Worm (Caenorhabditis elegans) whole organism, L4 larva: Measurements from ENCODE around the gene spon-1.

Source experiments
- D1046.2 ChIP-seq: fragments of 200-800 bp; sonication (Bioruptor generic); IDR thresholded peaks from 2 replicates; pipeline ENCODE4 v1.3.6; 2022; ENCODE audit warnings: missing genetic modification characterization, missing compliant biosample characterization
- F26F4.8 ChIP-seq: fragments of 200-800 bp; sonication (Bioruptor generic); conservative IDR thresholded peaks from 2 replicates; pipeline ENCODE4 v1.3.6; 2022; ENCODE audit warnings: missing genetic modification characterization, missing compliant biosample characterization
- F37D6.2 ChIP-seq: sonication (generic microtip); optimal IDR thresholded peaks from 2 replicates; lab custom pipeline; 2016; ENCODE audit warnings: mild to moderate bottlenecking, missing genetic modification characterization, missing compliant biosample characterization
- T26A8.4 ChIP-seq: fragments of 200-800 bp; sonication (Bioruptor generic); IDR thresholded peaks from 2 replicates; pipeline ENCODE4 v1.3.6; 2022; ENCODE audit warnings: missing genetic modification characterization, missing compliant biosample characterization
- Y48G9A.11 ChIP-seq: fragments of 200-800 bp; sonication (Bioruptor generic); IDR thresholded peaks from 2 replicates; pipeline ENCODE4 v1.3.6; 2022; ENCODE audit warnings: missing genetic modification reagents, missing genetic modification characterization, missing compliant biosample characterization
- Y5F2A.4 ChIP-seq: fragments of 200-800 bp; sonication (Bioruptor generic); optimal IDR thresholded peaks from 2 replicates; lab custom pipeline; 2018; ENCODE audit warnings: mild to moderate bottlenecking, missing genetic modification characterization, missing compliant biosample characterization
- aha-1 ChIP-seq: fragments of 150-350 bp; peaks from one replicate; lab custom pipeline; 2014; ENCODE audit warnings: missing biosample characterization, missing genetic modification characterization
- arid-1 ChIP-seq: fragments of 200-800 bp; sonication (Bioruptor generic); conservative IDR thresholded peaks from 2 replicates; pipeline ENCODE4 v1.3.6; 2022; ENCODE audit warnings: missing genetic modification reagents, missing genetic modification characterization, missing compliant biosample characterization
- attf-4 ChIP-seq: sonication (generic microtip); optimal IDR thresholded peaks from 3 replicates; lab custom pipeline; 2017; ENCODE audit warnings: missing biosample characterization, missing genetic modification characterization
- ceh-62 ChIP-seq: sonication (generic microtip); optimal IDR thresholded peaks from 2 replicates; lab custom pipeline; 2017; ENCODE audit warnings: missing biosample characterization, missing genetic modification characterization
- cey-2 ChIP-seq: sonication (generic microtip); optimal IDR thresholded peaks from 3 replicates; lab custom pipeline; 2017; ENCODE audit warnings: missing genetic modification characterization, mild to moderate bottlenecking, missing compliant biosample characterization, antibody characterized with exemption, borderline replicate concordance; ENCODE audit not compliant: insufficient read depth
- ctbp-1 ChIP-seq: fragments of 200-800 bp; sonication (Bioruptor generic); IDR thresholded peaks from 2 replicates; pipeline ENCODE4 v1.3.6; 2022; ENCODE audit warnings: missing genetic modification reagents, missing genetic modification characterization, missing compliant biosample characterization
- daf-19 ChIP-seq: fragments of 200-800 bp; sonication (Bioruptor generic); conservative IDR thresholded peaks from 2 replicates; pipeline ENCODE4 v1.3.6; 2022; ENCODE audit warnings: missing genetic modification characterization, missing compliant biosample characterization
- dmd-8 ChIP-seq: fragments of 200-800 bp; sonication (Bioruptor generic); IDR thresholded peaks from 2 replicates; pipeline ENCODE4 v1.3.6; 2022; ENCODE audit warnings: missing genetic modification characterization, missing compliant biosample characterization
- dpl-1 ChIP-seq: fragments of 150-350 bp; optimal IDR thresholded peaks from 2 replicates; lab custom pipeline; 2014; ENCODE audit warnings: missing biosample characterization, missing genetic modification reagents, missing genetic modification characterization
- egl-43 ChIP-seq: fragments of 200-800 bp; sonication (Bioruptor generic); IDR thresholded peaks from 2 replicates; pipeline ENCODE4 v1.3.6; 2022; ENCODE audit warnings: missing genetic modification reagents, missing genetic modification characterization, missing compliant biosample characterization
- hmg-1.1 ChIP-seq: fragments of 200-800 bp; sonication (Bioruptor generic); IDR thresholded peaks from 2 replicates; pipeline ENCODE4 v1.3.6; 2022; ENCODE audit warnings: missing genetic modification reagents, missing genetic modification characterization, missing compliant biosample characterization
- lin-15B ChIP-seq: fragments of 150-350 bp; sonication (generic microtip); optimal IDR thresholded peaks from 3 replicates; lab custom pipeline; 2014; ENCODE audit warnings: missing biosample characterization, missing genetic modification characterization
- lin-38 ChIP-seq: fragments of 200-800 bp; sonication (Bioruptor generic); IDR thresholded peaks from 2 replicates; pipeline ENCODE4 v1.3.6; 2022; ENCODE audit warnings: missing genetic modification reagents, missing genetic modification characterization, missing compliant biosample characterization
- lsy-2 ChIP-seq, 2 experiments: fragments of 150-350 bp in 1 of 2; sonication (generic microtip) in 1 of 2; optimal IDR thresholded peaks; 2 replicates each; lab custom pipeline; 2014 to 2017; ENCODE audit warnings: missing biosample characterization in 2 of 2, missing genetic modification characterization in 2 of 2
- mdt-29 ChIP-seq: fragments of 200-800 bp; sonication (Bioruptor generic); IDR thresholded peaks from 2 replicates; pipeline ENCODE4 v1.3.6; 2022; ENCODE audit warnings: missing genetic modification reagents, missing genetic modification characterization, missing compliant biosample characterization
- mes-2 ChIP-seq: sonication (generic microtip); optimal IDR thresholded peaks from 2 replicates; lab custom pipeline; 2016; ENCODE audit warnings: missing genotype, mild to moderate bottlenecking, missing genetic modification characterization, missing compliant biosample characterization; ENCODE audit not compliant: poor library complexity, severe bottlenecking
- mxl-2 ChIP-seq: fragments of 200-800 bp; sonication (Bioruptor generic); conservative IDR thresholded peaks from 2 replicates; pipeline ENCODE4 v1.3.6; 2022; ENCODE audit warnings: missing genetic modification reagents, missing genetic modification characterization, missing compliant biosample characterization
- nhr-11 ChIP-seq: fragments of 150-350 bp; optimal IDR thresholded peaks from 2 replicates; lab custom pipeline; 2014; ENCODE audit warnings: missing biosample characterization, missing genetic modification characterization
- nhr-25 ChIP-seq: sonication (generic microtip); optimal IDR thresholded peaks from 2 replicates; lab custom pipeline; 2017; ENCODE audit warnings: missing genetic modification characterization, mild to moderate bottlenecking, missing compliant biosample characterization, antibody characterized with exemption, moderate library complexity, borderline replicate concordance; ENCODE audit not compliant: insufficient read depth
- nhr-42 ChIP-seq: fragments of 200-800 bp; sonication (Bioruptor generic); IDR thresholded peaks from 2 replicates; pipeline ENCODE4 v1.3.6; 2022; ENCODE audit warnings: missing genetic modification characterization, missing compliant biosample characterization
- nhr-6 ChIP-seq: fragments of 150-350 bp; optimal IDR thresholded peaks from 2 replicates; lab custom pipeline; 2014; ENCODE audit warnings: missing biosample characterization, missing genetic modification characterization
- nhr-76 ChIP-seq: fragments of 150-350 bp; optimal IDR thresholded peaks from 2 replicates; lab custom pipeline; 2014; ENCODE audit warnings: missing biosample characterization, missing genetic modification characterization
- pha-4 ChIP-seq, 2 experiments: fragments of 150-350 bp in 1 of 2; fragments of 200-800 bp in 1 of 2; sonication (Bioruptor generic) in 1 of 2; IDR thresholded peaks in 1 of 2; optimal IDR thresholded peaks in 1 of 2; 2 replicates each; pipeline versions ENCODE4 v1.3.6 to Lab custom; 2014 to 2022; ENCODE audit warnings: missing genetic modification characterization in 2 of 2, missing genetic modification reagents in 2 of 2, missing biosample characterization in 1 of 2, missing compliant biosample characterization in 1 of 2
- set-16 ChIP-seq: fragments of 200-800 bp; sonication (Bioruptor generic); IDR thresholded peaks from 2 replicates; pipeline ENCODE4 v1.3.6; 2022; ENCODE audit warnings: missing genetic modification reagents, missing genetic modification characterization, missing compliant biosample characterization
- tra-1 ChIP-seq: fragments of 200-800 bp; sonication (Bioruptor generic); IDR thresholded peaks from 2 replicates; pipeline ENCODE4 v1.3.6; 2022; ENCODE audit warnings: missing genetic modification reagents, missing genetic modification characterization, missing compliant biosample characterization
- unc-130 ChIP-seq: sonication (generic microtip); optimal IDR thresholded peaks from 2 replicates; lab custom pipeline; 2016; ENCODE audit warnings: missing genetic modification reagents, missing genetic modification characterization, missing compliant biosample characterization
- vab-7 ChIP-seq: fragments of 200-800 bp; sonication (Bioruptor generic); IDR thresholded peaks from 2 replicates; pipeline ENCODE4 v1.3.6; 2022; ENCODE audit warnings: missing genetic modification reagents, missing genetic modification characterization, missing compliant biosample characterization
- zip-11 ChIP-seq: fragments of 200-800 bp; sonication (Bioruptor generic); IDR thresholded peaks from 2 replicates; pipeline ENCODE4 v1.3.6; 2022; ENCODE audit warnings: missing genetic modification characterization, missing compliant biosample characterization
- zip-2 ChIP-seq: fragments of 150-350 bp; optimal IDR thresholded peaks from 2 replicates; lab custom pipeline; 2014; ENCODE audit warnings: missing biosample characterization, missing genetic modification characterization
- ztf-7 ChIP-seq: fragments of 150-350 bp; optimal IDR thresholded peaks from 2 replicates; lab custom pipeline; 2014; ENCODE audit warnings: missing biosample characterization, missing genetic modification characterization

Gene spon-1

DNA sequence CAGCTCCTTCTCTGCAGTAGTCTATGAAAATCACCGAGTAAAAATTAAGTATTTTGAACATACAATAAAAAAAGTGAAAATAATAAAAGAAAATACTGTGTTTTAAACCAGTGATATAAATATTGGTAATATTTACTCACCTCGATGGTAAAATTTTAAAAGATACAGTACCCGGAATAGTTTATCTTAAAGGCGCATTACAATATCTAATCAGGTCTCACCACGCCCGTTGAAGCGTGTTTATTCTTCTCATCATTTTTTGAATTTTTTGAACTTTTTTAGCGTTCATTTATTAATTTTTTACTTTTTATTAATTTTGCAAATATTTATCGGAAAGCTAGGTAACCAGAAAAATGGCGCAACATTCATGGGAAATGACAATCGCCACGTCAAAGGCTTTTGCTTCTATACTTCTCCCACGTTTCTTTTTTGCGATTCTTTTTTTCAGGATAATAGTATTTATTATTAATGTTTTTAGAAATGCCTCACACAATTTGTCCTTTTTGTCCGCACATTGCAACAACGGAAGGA lies 5.5 kb downstream of the spon-1 start, which contains the start of gene F10E7.2:
F10E7.2 (plus strand) TSS at position 481 of the 531 bp plus-strand sequence.
- TF ChIP-seq unc-130, result peak; percentile 32
- TF ChIP-seq tra-1 (GFP tag; lab: Robert Waterston, UW), result no peak
- no peak for TF ChIP-seq nhr-6

DNA sequence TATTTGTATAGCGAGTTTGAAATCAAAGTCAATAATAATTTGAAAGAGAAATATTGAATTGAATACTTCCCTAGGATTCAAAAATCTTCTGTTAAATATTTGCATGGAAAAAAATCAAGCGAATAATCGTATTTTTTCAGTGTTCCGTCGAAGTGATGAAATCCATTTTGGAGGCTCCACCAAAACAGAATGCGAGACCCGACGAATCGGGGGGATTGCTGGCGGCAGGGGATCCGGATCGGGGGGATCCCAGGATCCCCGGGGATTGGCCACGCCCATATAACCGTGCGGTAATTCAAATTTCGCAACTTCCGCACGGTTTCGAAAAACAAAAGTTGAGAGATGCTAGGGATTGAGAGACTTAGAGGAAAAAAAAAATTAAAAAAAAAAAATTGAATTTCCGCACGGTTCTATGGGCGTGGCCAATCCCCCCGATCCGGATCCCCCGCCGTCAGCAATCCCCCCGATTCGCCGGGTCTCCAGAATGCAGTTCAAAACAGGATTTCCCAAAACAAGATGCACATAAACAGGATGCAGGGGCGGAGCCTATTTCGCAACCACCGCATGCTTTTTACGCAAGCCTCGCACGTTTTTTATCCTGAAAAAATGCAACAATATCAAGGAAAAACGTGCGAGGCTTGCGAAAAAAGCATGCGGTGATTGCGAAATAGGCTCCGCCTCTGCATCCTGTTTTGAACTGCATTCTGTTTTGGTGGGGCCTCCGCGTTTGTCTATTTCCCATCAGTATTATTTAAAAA lies 6.5 kb downstream of the spon-1 start, which contains the start of gene F10E7.11:
F10E7.11 (minus strand) TSS at position 232 of the 758 bp plus-strand sequence.
- TF ChIP-seq ctbp-1 (peak; percentile 48; the same call in 1 of the 2 replicates), mes-2 (peak; percentile 80), F37D6.2 (tag; lab: Kevin White, UChicago) (peak; percentile 77), ztf-7 (tag; lab: Kevin White, UChicago) (no peak), hmg-1.1 (peak; percentile 76), nhr-42 (peak; percentile 54; the same call in 1 of the 2 replicates), dmd-8 (0 out of 2 replicates have a peak, but pooled peaks have one; percentile 23), pha-4 (GFP tag; IDR thresholded peaks at IDR 0.05; lab: Robert Waterston, UW) (peak; percentile 40; the same call in 1 of the 2 replicates), pha-4 (tag; optimal IDR thresholded peaks at IDR 0.05; lab: Kevin White, UChicago) (no peak), vab-7 (peak; percentile 56; the same call in 1 of the 2 replicates), ceh-62 (no peak), T26A8.4 (GFP tag; lab: Robert Waterston, UW) (peak; percentile 62), arid-1 (GFP tag; lab: Robert Waterston, UW) (peak; percentile 74; the same call in 1 of the 2 replicates), egl-43 (0 out of 2 replicates have a peak, but pooled peaks have one; percentile 8), Y48G9A.11 (GFP tag; lab: Robert Waterston, UW) (0 out of 2 replicates have a peak, but pooled peaks have one; percentile 26), dpl-1 (GFP tag; lab: Kevin White, UChicago) (peak; percentile 0), zip-2 (tag; lab: Kevin White, UChicago) (no peak), Y5F2A.4 (GFP tag; lab: Kevin White, UChicago) (no peak), zip-11 (no peak), lsy-2 (tag; optimal IDR thresholded peaks at IDR 0.05; lab: Kevin White, UChicago) (peak in 1 of 2 experiments; percentile 57), set-16 (GFP tag; lab: Robert Waterston, UW) (peak; percentile 71), aha-1 (tag; lab: Kevin White, UChicago) (peak; percentile 5), mxl-2 (GFP tag; lab: Robert Waterston, UW) (no peak), lin-15B (tag; lab: Kevin White, UChicago) (no peak), nhr-76 (tag; lab: Kevin White, UChicago) (no peak), daf-19 (GFP tag; lab: Robert Waterston, UW) (no peak), mdt-29 (GFP tag; lab: Robert Waterston, UW) (0 out of 2 replicates have a peak, but pooled peaks have one; percentile 14), D1046.2 (no peak), F26F4.8 (GFP tag; lab: Robert Waterston, UW) (no peak), attf-4 (tag; lab: Kevin White, UChicago) (no peak), lin-38 (GFP tag; lab: Robert Waterston, UW) (peak; percentile 75), nhr-25 (tag; lab: Kevin White, UChicago) (no peak), nhr-11 (tag; lab: Kevin White, UChicago) (no peak), cey-2 (tag; lab: Kevin White, UChicago) (no peak)
